Fruit fly (Drosophila melanogaster) whole organism, embryonic: Measurements from ENCODE around the gene CG11629.

ENCODE experiments used
- Awh ChIP-seq: fragments of 200-800 bp; sonication (Bioruptor generic); IDR thresholded peaks from 2 replicates; pipeline ENCODE4, ENCODE4 v1.3.6; 2022; ENCODE audit warnings: missing biosample characterization, missing genetic modification characterization
- CG1024 ChIP-seq: fragments of 200-800 bp; sonication (Bioruptor generic); IDR thresholded peaks from 2 replicates; pipeline ENCODE4 v1.3.6; 2022; ENCODE audit warnings: missing biosample characterization, missing genetic modification characterization
- CG10274 ChIP-seq: fragments of 200-800 bp; sonication (Bioruptor generic); optimal IDR thresholded peaks from 3 replicates; lab custom pipeline; 2017; ENCODE audit warnings: missing biosample characterization, mild to moderate bottlenecking, missing genetic modification characterization
- CG10959 ChIP-seq: fragments of 200-800 bp; sonication (Bioruptor generic); IDR thresholded peaks from 2 replicates; pipeline ENCODE4 v1.3.6; 2022; ENCODE audit warnings: missing biosample characterization, missing genetic modification characterization
- CG11247 ChIP-seq: fragments of 200-800 bp; sonication (Bioruptor generic); IDR thresholded peaks from 2 replicates; pipeline ENCODE4 v1.3.6; 2022; ENCODE audit warnings: missing biosample characterization, missing genetic modification characterization
- CG11695 ChIP-seq: fragments of 200-800 bp; sonication (Bioruptor generic); IDR thresholded peaks from 3 replicates; pipeline ENCODE4 v1.3.6; 2022; ENCODE audit warnings: missing biosample characterization, missing genetic modification characterization
- CG13424 ChIP-seq: fragments of 200-800 bp; sonication (Bioruptor generic); optimal IDR thresholded peaks from 2 replicates; lab custom pipeline; 2019; ENCODE audit warnings: missing biosample characterization, mild to moderate bottlenecking, missing genetic modification characterization, moderate library complexity
- CG17568 ChIP-seq: fragments of 200-800 bp; sonication (Bioruptor generic); optimal IDR thresholded peaks from 2 replicates; lab custom pipeline; 2018; ENCODE audit warnings: missing biosample characterization, mild to moderate bottlenecking, missing genetic modification characterization, moderate library complexity
- CG17829 ChIP-seq: fragments of 200-800 bp; optimal IDR thresholded peaks from 2 replicates; lab custom pipeline; 2019; ENCODE audit warnings: missing biosample characterization, mild to moderate bottlenecking, missing genetic modification characterization, moderate library complexity
- CG2120 ChIP-seq: fragments of 200-800 bp; sonication (Bioruptor generic); optimal IDR thresholded peaks from 3 replicates; lab custom pipeline; 2016; ENCODE audit warnings: missing biosample characterization, missing genetic modification characterization
- CG34224 ChIP-seq: fragments of 200-800 bp; sonication (Bioruptor generic); IDR thresholded peaks from 3 replicates; pipeline ENCODE4 v1.3.6; 2022; ENCODE audit warnings: missing biosample characterization, missing genetic modification characterization; ENCODE audit not compliant: partially characterized antibody
- CG43689 ChIP-seq: fragments of 200-800 bp; sonication (Bioruptor generic); IDR thresholded peaks from 2 replicates; pipeline ENCODE4 v1.3.6; 2022; ENCODE audit warnings: missing biosample characterization, missing genetic modification characterization
- CG6175 ChIP-seq: fragments of 200-800 bp; sonication (Bioruptor generic); IDR thresholded peaks from 3 replicates; pipeline ENCODE4 v1.3.6; 2022; ENCODE audit warnings: missing biosample characterization, missing genetic modification characterization
- CG6272 ChIP-seq: fragments of 200-800 bp; sonication (Bioruptor generic); IDR thresholded peaks from 2 replicates; pipeline ENCODE4 v1.3.6; 2022; ENCODE audit warnings: missing biosample characterization, missing genetic modification characterization
- CG6654 ChIP-seq: fragments of 200-800 bp; sonication (Bioruptor generic); optimal IDR thresholded peaks from 2 replicates; lab custom pipeline; 2017; ENCODE audit warnings: missing biosample characterization, mild to moderate bottlenecking, missing genetic modification characterization
- CG6813 ChIP-seq: fragments of 200-800 bp; sonication (Bioruptor generic); optimal IDR thresholded peaks from 2 replicates; lab custom pipeline; 2017; ENCODE audit warnings: missing biosample characterization, missing genetic modification characterization, mild to moderate bottlenecking, moderate library complexity, missing genetic modification reagents
- CG7745 ChIP-seq: fragments of 200-800 bp; sonication (Bioruptor generic); optimal IDR thresholded peaks from 2 replicates; lab custom pipeline; 2018; ENCODE audit warnings: missing biosample characterization, mild to moderate bottlenecking, missing genetic modification characterization, moderate library complexity
- CG8765 ChIP-seq: fragments of 200-800 bp; sonication (Bioruptor generic); IDR thresholded peaks from 2 replicates; pipeline ENCODE4 v1.3.6; 2022; ENCODE audit warnings: missing biosample characterization, missing genetic modification characterization
- Deaf1 ChIP-seq: fragments of 200-800 bp; optimal IDR thresholded peaks from 3 replicates; lab custom pipeline; 2019; ENCODE audit warnings: missing biosample characterization, mild to moderate bottlenecking, missing genetic modification characterization, moderate library complexity
- Elba2 ChIP-seq: fragments of 200-800 bp; sonication (Bioruptor generic); optimal IDR thresholded peaks from 3 replicates; lab custom pipeline; 2016; ENCODE audit warnings: missing biosample characterization, missing genetic modification characterization
- HLH54F ChIP-seq: fragments of 200-800 bp; sonication (Bioruptor generic); optimal IDR thresholded peaks from 3 replicates; lab custom pipeline; 2016; ENCODE audit warnings: missing biosample characterization, missing genetic modification characterization
- Med ChIP-seq: fragments of 200-800 bp; sonication (Bioruptor generic); peaks from one replicate; lab custom pipeline; 2016; ENCODE audit warnings: missing biosample characterization, missing genetic modification characterization, mild to moderate bottlenecking, inconsistent platforms, moderate library complexity
- Myb ChIP-seq: fragments of 200-800 bp; sonication (Bioruptor generic); optimal IDR thresholded peaks from 2 replicates; lab custom pipeline; 2016; ENCODE audit warnings: missing biosample characterization, missing genetic modification characterization
- Six4 ChIP-seq: fragments of 200-800 bp; sonication (Bioruptor generic); optimal IDR thresholded peaks from 2 replicates; lab custom pipeline; 2016; ENCODE audit warnings: missing biosample characterization, missing genetic modification characterization
- Stat92E ChIP-seq, 3 experiments: fragments of >200 bp in 2 of 3; fragments of 200-800 bp in 1 of 3; sonication (Bioruptor generic) in 1 of 3; optimal IDR thresholded peaks; 2 replicates each; lab custom pipeline; 2017 to 2019; ENCODE audit warnings: missing biosample characterization in 3 of 3, missing genetic modification characterization in 3 of 3, mild to moderate bottlenecking in 1 of 3, moderate library complexity in 1 of 3
- Usf ChIP-seq: fragments of 200-800 bp; sonication (Bioruptor generic); optimal IDR thresholded peaks from 2 replicates; lab custom pipeline; 2017; ENCODE audit warnings: missing genotype, missing biosample characterization, missing genetic modification characterization
- Vsx1 ChIP-seq: fragments of 200-800 bp; sonication (Bioruptor generic); optimal IDR thresholded peaks from 2 replicates; lab custom pipeline; 2017; ENCODE audit warnings: missing biosample characterization, mild to moderate bottlenecking, missing genetic modification characterization, missing genetic modification reagents
- abd-A ChIP-seq: fragments of 200-800 bp; sonication (Bioruptor generic); optimal IDR thresholded peaks from 3 replicates; lab custom pipeline; 2019; ENCODE audit warnings: missing biosample characterization, mild to moderate bottlenecking, missing genetic modification characterization, moderate library complexity
- cad ChIP-seq: fragments of >200 bp; optimal IDR thresholded peaks from 2 replicates; lab custom pipeline; 2017; ENCODE audit warnings: missing biosample characterization, missing genetic modification characterization
- caup ChIP-seq: fragments of 200-800 bp; sonication (Bioruptor generic); optimal IDR thresholded peaks from 3 replicates; lab custom pipeline; 2017; ENCODE audit warnings: missing biosample characterization, mild to moderate bottlenecking, missing genetic modification characterization, moderate library complexity; ENCODE audit not compliant: severe bottlenecking
- dmrt11E ChIP-seq: fragments of 200-800 bp; sonication (Bioruptor generic); optimal IDR thresholded peaks from 3 replicates; lab custom pipeline; 2018; ENCODE audit warnings: missing biosample characterization, mild to moderate bottlenecking, missing genetic modification characterization, moderate library complexity
- eve ChIP-seq, 2 experiments: fragments of >200 bp; optimal IDR thresholded peaks; 2 replicates each; lab custom pipeline; 2017; ENCODE audit warnings: missing biosample characterization in 2 of 2, missing genetic modification characterization in 2 of 2
- hkb ChIP-seq, 2 experiments: fragments of 200-800 bp in 1 of 2; fragments of >200 bp in 1 of 2; sonication (Bioruptor generic) in 1 of 2; IDR thresholded peaks in 1 of 2; optimal IDR thresholded peaks in 1 of 2; 2 replicates each; pipeline versions ENCODE4 v1.3.6 to Lab custom; 2017 to 2022; ENCODE audit warnings: missing biosample characterization in 1 of 2, missing genetic modification characterization in 1 of 2
- insv ChIP-seq, 2 experiments: fragments of 200-800 bp; sonication (Bioruptor generic); optimal IDR thresholded peaks; 3 replicates each; lab custom pipeline; 2016 to 2018; ENCODE audit warnings: missing biosample characterization in 2 of 2, missing genetic modification characterization in 2 of 2
- kni ChIP-seq: fragments of 200-800 bp; sonication (Bioruptor generic); optimal IDR thresholded peaks from 3 replicates; lab custom pipeline; 2017; ENCODE audit warnings: mild to moderate bottlenecking, missing biosample characterization, missing genetic modification reagents, missing genetic modification characterization
- knrl ChIP-seq: fragments of 200-800 bp; sonication (Bioruptor generic); IDR thresholded peaks from 3 replicates; pipeline ENCODE4 v1.3.6; 2022; ENCODE audit warnings: missing biosample characterization, missing genetic modification characterization; ENCODE audit not compliant: partially characterized antibody
- onecut ChIP-seq: fragments of 200-800 bp; sonication (Bioruptor generic); IDR thresholded peaks from 2 replicates; pipeline ENCODE4 v1.3.6; 2022; ENCODE audit warnings: missing biosample characterization, missing genetic modification characterization
- pan ChIP-seq, 4 experiments: fragments of >200 bp in 3 of 4; fragments of 200-800 bp in 1 of 4; sonication (Bioruptor generic) in 1 of 4; optimal IDR thresholded peaks in 3 of 4; IDR thresholded peaks in 1 of 4; 2 replicates each; pipeline versions ENCODE4 v1.3.6 to Lab custom; 2017 to 2022; ENCODE audit warnings: missing biosample characterization in 2 of 4, missing genetic modification characterization in 2 of 4, mixed read lengths in 1 of 4
- pho ChIP-seq: fragments of 200-800 bp; sonication (Bioruptor generic); optimal IDR thresholded peaks from 2 replicates; lab custom pipeline; 2016; ENCODE audit warnings: missing biosample characterization, missing genetic modification characterization
- sens-2 ChIP-seq: fragments of 200-800 bp; sonication (Bioruptor generic); IDR thresholded peaks from 2 replicates; pipeline ENCODE4 v1.3.6; 2022; ENCODE audit warnings: missing biosample characterization, missing genetic modification characterization
- slou ChIP-seq: fragments of 200-800 bp; sonication (Bioruptor generic); optimal IDR thresholded peaks from 3 replicates; lab custom pipeline; 2016; ENCODE audit warnings: missing biosample characterization, missing genetic modification characterization
- sob ChIP-seq: fragments of 200-800 bp; sonication (Bioruptor generic); IDR thresholded peaks from 2 replicates; pipeline ENCODE4 v1.3.6; 2022; ENCODE audit warnings: missing biosample characterization, missing genetic modification characterization
- sr ChIP-seq: fragments of 200-800 bp; sonication (Bioruptor generic); IDR thresholded peaks from 3 replicates; pipeline ENCODE4 v1.3.6; 2022; ENCODE audit warnings: missing biosample characterization, missing genetic modification characterization
- stwl ChIP-seq: fragments of 200-800 bp; sonication (Bioruptor generic); optimal IDR thresholded peaks from 3 replicates; lab custom pipeline; 2018; ENCODE audit warnings: missing biosample characterization, mild to moderate bottlenecking, missing genetic modification characterization, moderate library complexity
- tgo ChIP-seq: fragments of 200-800 bp; sonication (Bioruptor generic); IDR thresholded peaks from 3 replicates; pipeline ENCODE4 v1.3.6; 2022; ENCODE audit warnings: missing biosample characterization, missing genetic modification characterization
- tio ChIP-seq: fragments of 200-800 bp; sonication (Bioruptor generic); optimal IDR thresholded peaks from 2 replicates; lab custom pipeline; 2017; ENCODE audit warnings: missing biosample characterization, missing genetic modification characterization, inconsistent platforms
- tll ChIP-seq, 2 experiments: fragments of 200-800 bp in 1 of 2; fragments of >200 bp in 1 of 2; sonication (Bioruptor generic) in 1 of 2; optimal IDR thresholded peaks; 2 replicates each; lab custom pipeline; 2017 to 2019; ENCODE audit warnings: missing biosample characterization in 2 of 2, missing genetic modification characterization in 2 of 2, mild to moderate bottlenecking in 1 of 2, moderate library complexity in 1 of 2
- tx ChIP-seq: fragments of 200-800 bp; sonication (Bioruptor generic); optimal IDR thresholded peaks from 2 replicates; lab custom pipeline; 2016; ENCODE audit warnings: missing biosample characterization, missing genetic modification characterization
- zen ChIP-seq: fragments of 200-800 bp; sonication (Bioruptor generic); optimal IDR thresholded peaks from 3 replicates; lab custom pipeline; 2018; ENCODE audit warnings: missing biosample characterization, mild to moderate bottlenecking, missing genetic modification characterization, moderate library complexity
- zf30C ChIP-seq: fragments of 200-800 bp; sonication (Bioruptor generic); optimal IDR thresholded peaks from 3 replicates; lab custom pipeline; 2018; ENCODE audit warnings: missing biosample characterization, mild to moderate bottlenecking, missing genetic modification characterization

Gene CG11629

dm6 chr2L:21866362-21866761 is 31.7 kb downstream of the CG11629 start (continued):
- TF ChIP-seq pan (optimal IDR thresholded peaks at IDR 0.05; lab: Kevin White, UChicago) (no peak), pan (GFP tag; optimal IDR thresholded peaks at IDR 0.05 in 1 of 2, IDR thresholded peaks at IDR 0.05 in 1 of 2) (no peak), stwl (tag; lab: Kevin White, UChicago) (no peak), insv (GFP tag; optimal IDR thresholded peaks at IDR 0.05; lab: Kevin White, UChicago) (no peak), onecut (no peak), Med (peak; percentile 21), CG11695 (GFP tag; lab: Robert Waterston, UW) (no peak), tgo (no peak), HLH54F (no peak), CG10959 (GFP tag; lab: Robert Waterston, UW) (no peak), CG7745 (tag; lab: Kevin White, UChicago) (no peak), CG10274 (GFP tag; lab: Kevin White, UChicago) (no peak), slou (GFP tag; lab: Kevin White, UChicago) (no peak), kni (peak; percentile 66), CG17829 (tag; lab: Kevin White, UChicago) (no peak), Stat92E (GFP tag; optimal IDR thresholded peaks at IDR 0.05; lab: Kevin White, UChicago) (no peak), Usf (no peak), abd-A (peak; percentile 80), CG6272 (GFP tag; lab: Robert Waterston, UW) (no peak), CG6175 (GFP tag; lab: Robert Waterston, UW) (no peak), caup (GFP tag; lab: Kevin White, UChicago) (no peak), knrl (GFP tag; lab: Robert Waterston, UW) (no peak), sob (GFP tag; lab: Robert Waterston, UW) (no peak), CG6654 (GFP tag; lab: Kevin White, UChicago) (no peak), Six4 (GFP tag; lab: Kevin White, UChicago) (no peak), Awh (peak; percentile 66; the same call in 1 of the 2 replicates), eve (GFP tag; optimal IDR thresholded peaks at IDR 0.05; lab: Kevin White, UChicago) (no peak), zf30C (GFP tag; lab: Kevin White, UChicago) (no peak), tio (GFP tag; lab: Kevin White, UChicago) (no peak), CG13424 (tag; lab: Kevin White, UChicago) (no peak), CG34224 (GFP tag; lab: Robert Waterston, UW) (no peak), pho (no peak), CG6813 (GFP tag; lab: Kevin White, UChicago) (no peak), Deaf1 (tag; lab: Kevin White, UChicago) (peak; percentile 91), sr (no peak), Myb (no peak), tx (GFP tag; lab: Kevin White, UChicago) (no peak), CG43689 (GFP tag; lab: Robert Waterston, UW) (no peak), CG8765 (GFP tag; lab: Robert Waterston, UW) (no peak), Elba2 (GFP tag; lab: Kevin White, UChicago) (peak; percentile 74), cad (peak; percentile 83), CG1024 (GFP tag; lab: Robert Waterston, UW) (no peak), CG17568 (no peak), CG2120 (GFP tag; lab: Kevin White, UChicago) (no peak), sens-2 (GFP tag; lab: Robert Waterston, UW) (no peak), dmrt11E (tag; lab: Kevin White, UChicago) (no peak), hkb (optimal IDR thresholded peaks at IDR 0.05; lab: Kevin White, UChicago) (no peak), hkb (GFP tag; IDR thresholded peaks at IDR 0.05; lab: Robert Waterston, UW) (no peak), Vsx1 (no peak), zen (tag; lab: Kevin White, UChicago) (peak; percentile 16), tll (GFP tag; optimal IDR thresholded peaks at IDR 0.05; lab: Kevin White, UChicago) (peak in 1 of 2 experiments; percentile 44), CG11247 (GFP tag; lab: Robert Waterston, UW) (no peak)
